Worm (Caenorhabditis elegans) whole organism, L4/young adult: ENCODE results near the gene acl-9.

Experiments used
- dao-5 ChIP-seq: sonication (generic microtip); optimal IDR thresholded peaks from 2 replicates; lab custom pipeline; 2016; ENCODE audit warnings: missing genotype, missing genetic modification characterization, moderate library complexity, missing compliant biosample characterization
- him-1 ChIP-seq: sonication (generic microtip); optimal IDR thresholded peaks from 2 replicates; lab custom pipeline; 2016; ENCODE audit warnings: missing genotype, missing genetic modification reagents, missing genetic modification characterization, missing compliant biosample characterization

DNA sequence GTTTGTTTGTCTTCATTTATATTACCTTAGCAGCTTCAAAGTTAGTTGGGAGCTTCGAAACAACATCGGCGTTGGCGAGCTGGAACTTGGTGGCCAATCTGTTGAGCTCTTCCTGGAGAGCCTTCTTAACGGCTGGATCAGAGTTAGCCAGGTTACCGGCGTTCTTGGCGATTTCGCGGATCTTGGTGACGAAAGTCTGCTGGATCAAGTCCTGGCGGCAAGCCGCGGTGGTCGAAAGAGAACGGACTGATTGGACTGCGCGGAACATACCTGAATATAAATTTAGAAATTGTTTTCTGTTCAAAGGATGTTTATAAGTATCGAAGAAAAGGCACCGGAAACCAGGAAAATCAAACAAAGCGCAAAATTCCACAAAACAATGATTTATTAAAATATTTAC is 26.2 kb upstream of the acl-9 start, which contains the start of gene atp-4:
- no peak for TF ChIP-seq him-1
- TF ChIP-seq dao-5 (tag; lab: Kevin White, UChicago): no peak
